Worm (Caenorhabditis elegans) whole organism, mixed stage, embryonic: ENCODE measurements around the gene R09E10.5.

Source experiments
- M03D4.4 ChIP-seq: sonication (generic microtip); optimal IDR thresholded peaks from 2 replicates; lab custom pipeline; 2017; ENCODE audit warnings: mild to moderate bottlenecking, missing genetic modification characterization, missing compliant biosample characterization
- bed-3 ChIP-seq: fragments of 200-800 bp; sonication (Bioruptor generic); optimal IDR thresholded peaks from 3 replicates; lab custom pipeline; 2018; ENCODE audit warnings: mild to moderate bottlenecking, missing genetic modification characterization, moderate library complexity, missing compliant biosample characterization
- blmp-1 ChIP-seq: fragments of 150-350 bp; optimal IDR thresholded peaks from 2 replicates; lab custom pipeline; 2014; ENCODE audit warnings: missing biosample characterization, missing genetic modification characterization
- ceh-39 ChIP-seq: fragments of 150-350 bp; optimal IDR thresholded peaks from 2 replicates; lab custom pipeline; 2014; ENCODE audit warnings: missing biosample characterization, missing genetic modification characterization
- ceh-43 ChIP-seq: fragments of 200-800 bp; sonication (Bioruptor generic); optimal IDR thresholded peaks from 2 replicates; lab custom pipeline; 2018; ENCODE audit warnings: mild to moderate bottlenecking, missing genetic modification characterization, moderate library complexity, missing compliant biosample characterization
- ceh-83 ChIP-seq: fragments of 200-800 bp; sonication (Bioruptor generic); optimal IDR thresholded peaks from 2 replicates; lab custom pipeline; 2018; ENCODE audit warnings: mild to moderate bottlenecking, missing genetic modification characterization, missing compliant biosample characterization
- ces-1 ChIP-seq: fragments of 150-350 bp; optimal IDR thresholded peaks from 2 replicates; lab custom pipeline; 2014; ENCODE audit warnings: missing biosample characterization, missing genetic modification reagents, missing genetic modification characterization
- cnd-1 ChIP-seq: fragments of 200-800 bp; sonication (Bioruptor generic); optimal IDR thresholded peaks from 2 replicates; lab custom pipeline; 2018; ENCODE audit warnings: mild to moderate bottlenecking, missing genetic modification characterization, missing compliant biosample characterization
- drap-1 ChIP-seq: fragments of 200-800 bp; sonication (Bioruptor generic); optimal IDR thresholded peaks from 3 replicates; lab custom pipeline; 2018; ENCODE audit warnings: mild to moderate bottlenecking, missing genetic modification characterization, missing compliant biosample characterization
- elt-1 ChIP-seq: sonication (generic microtip); optimal IDR thresholded peaks from 2 replicates; lab custom pipeline; 2017; ENCODE audit warnings: missing genetic modification characterization, mild to moderate bottlenecking, missing compliant biosample characterization, antibody characterized with exemption, moderate library complexity, borderline replicate concordance; ENCODE audit not compliant: insufficient read depth
- elt-3 ChIP-seq: fragments of 150-350 bp; optimal IDR thresholded peaks from 2 replicates; lab custom pipeline; 2014; ENCODE audit warnings: missing biosample characterization, missing genetic modification characterization
- flh-1 ChIP-seq: fragments of 200-800 bp; sonication (Bioruptor generic); optimal IDR thresholded peaks from 2 replicates; lab custom pipeline; 2018; ENCODE audit warnings: mild to moderate bottlenecking, missing genetic modification characterization, moderate library complexity, missing compliant biosample characterization
- hlh-1 ChIP-seq: fragments of 150-350 bp; optimal IDR thresholded peaks from 2 replicates; lab custom pipeline; 2014; ENCODE audit warnings: missing biosample characterization, missing genetic modification reagents, missing genetic modification characterization
- lin-13 ChIP-seq: fragments of 150-350 bp; optimal IDR thresholded peaks from 2 replicates; lab custom pipeline; 2014; ENCODE audit warnings: missing biosample characterization, missing genetic modification characterization
- lin-32 ChIP-seq: fragments of 200-800 bp; sonication (Bioruptor generic); optimal IDR thresholded peaks from 2 replicates; lab custom pipeline; 2018; ENCODE audit warnings: mild to moderate bottlenecking, missing genetic modification characterization, missing compliant biosample characterization
- lsy-2 ChIP-seq: fragments of 150-350 bp; optimal IDR thresholded peaks from 2 replicates; lab custom pipeline; 2014; ENCODE audit warnings: missing biosample characterization, missing genetic modification characterization
- mab-5 ChIP-seq: fragments of 150-350 bp; optimal IDR thresholded peaks from 2 replicates; lab custom pipeline; 2014; ENCODE audit warnings: missing biosample characterization, missing genetic modification characterization
- mep-1 ChIP-seq: fragments of 150-350 bp; optimal IDR thresholded peaks from 2 replicates; lab custom pipeline; 2017; ENCODE audit warnings: missing biosample characterization, missing genetic modification reagents, missing genetic modification characterization, inconsistent platforms
- mls-2 ChIP-seq: sonication (generic microtip); optimal IDR thresholded peaks from 2 replicates; lab custom pipeline; 2016; ENCODE audit warnings: mild to moderate bottlenecking, missing genetic modification characterization, moderate library complexity, missing compliant biosample characterization
- nhr-12 ChIP-seq: fragments of 150-350 bp; optimal IDR thresholded peaks from 2 replicates; lab custom pipeline; 2014; ENCODE audit warnings: missing biosample characterization, missing genetic modification characterization
- nhr-2 ChIP-seq: fragments of 150-350 bp; optimal IDR thresholded peaks from 2 replicates; lab custom pipeline; 2014; ENCODE audit warnings: missing biosample characterization, missing genetic modification characterization
- nhr-237 ChIP-seq: fragments of 150-350 bp; optimal IDR thresholded peaks from 2 replicates; lab custom pipeline; 2014; ENCODE audit warnings: missing biosample characterization, missing genetic modification characterization
- nhr-28 ChIP-seq: fragments of 150-350 bp; optimal IDR thresholded peaks from 2 replicates; lab custom pipeline; 2014; ENCODE audit warnings: missing biosample characterization, missing genetic modification characterization
- pha-4 ChIP-seq: fragments of 150-350 bp; optimal IDR thresholded peaks from 2 replicates; lab custom pipeline; 2018; ENCODE audit warnings: missing biosample characterization, missing genetic modification reagents, missing genetic modification characterization
- sem-2 ChIP-seq: fragments of 200-800 bp; sonication (Bioruptor generic); optimal IDR thresholded peaks from 2 replicates; lab custom pipeline; 2018; ENCODE audit warnings: mild to moderate bottlenecking, missing genetic modification characterization, missing compliant biosample characterization
- snpc-4 ChIP-seq: fragments of 150-350 bp; optimal IDR thresholded peaks from 2 replicates; lab custom pipeline; 2014; ENCODE audit warnings: missing biosample characterization, missing genetic modification characterization
- sptf-1 ChIP-seq: sonication (generic microtip); optimal IDR thresholded peaks from 2 replicates; lab custom pipeline; 2017; ENCODE audit warnings: mild to moderate bottlenecking, missing genetic modification characterization, moderate library complexity, missing compliant biosample characterization
- tbx-8 ChIP-seq: fragments of 200-800 bp; sonication (Bioruptor generic); optimal IDR thresholded peaks from 2 replicates; lab custom pipeline; 2018; ENCODE audit warnings: mild to moderate bottlenecking, missing genetic modification characterization, moderate library complexity, missing compliant biosample characterization
- unc-120 ChIP-seq: sonication (generic microtip); optimal IDR thresholded peaks from 2 replicates; lab custom pipeline; 2017; ENCODE audit warnings: missing genetic modification characterization, missing compliant biosample characterization; ENCODE audit not compliant: poor library complexity, severe bottlenecking
- unc-39 ChIP-seq: fragments of 150-350 bp; optimal IDR thresholded peaks from 2 replicates; lab custom pipeline; 2014; ENCODE audit warnings: missing biosample characterization, missing genetic modification characterization
- unc-62 ChIP-seq: fragments of 150-350 bp; optimal IDR thresholded peaks from 2 replicates; lab custom pipeline; 2014; ENCODE audit warnings: missing biosample characterization, missing genetic modification reagents, missing genetic modification characterization
- zip-8 ChIP-seq: fragments of 150-350 bp; optimal IDR thresholded peaks from 2 replicates; lab custom pipeline; 2014; ENCODE audit warnings: missing biosample characterization, missing genetic modification characterization
- ztf-11 ChIP-seq: fragments of 150-350 bp; optimal IDR thresholded peaks from 2 replicates; lab custom pipeline; 2014; ENCODE audit warnings: missing biosample characterization, missing genetic modification characterization

Gene R09E10.5

ce11 chrIV:10294030-10294429, 8.1 kb downstream of the R09E10.5 start, which contains the start of gene R09E10.6:
Gene R09E10.6 (minus strand): TSS chrIV:10294130.
- TF ChIP-seq tbx-8 (no peak), unc-39 (tag; lab: Kevin White, UChicago) (no peak), unc-120 (no peak), snpc-4 (tag; lab: Kevin White, UChicago) (no peak), nhr-28 (no peak), sptf-1 (tag; lab: Kevin White, UChicago) (no peak), bed-3 (GFP tag; lab: Kevin White, UChicago) (no peak), elt-3 (tag; lab: Kevin White, UChicago) (no peak), lin-32 (GFP tag; lab: Kevin White, UChicago) (no peak), ztf-11 (tag; lab: Kevin White, UChicago) (no peak)

DNA sequence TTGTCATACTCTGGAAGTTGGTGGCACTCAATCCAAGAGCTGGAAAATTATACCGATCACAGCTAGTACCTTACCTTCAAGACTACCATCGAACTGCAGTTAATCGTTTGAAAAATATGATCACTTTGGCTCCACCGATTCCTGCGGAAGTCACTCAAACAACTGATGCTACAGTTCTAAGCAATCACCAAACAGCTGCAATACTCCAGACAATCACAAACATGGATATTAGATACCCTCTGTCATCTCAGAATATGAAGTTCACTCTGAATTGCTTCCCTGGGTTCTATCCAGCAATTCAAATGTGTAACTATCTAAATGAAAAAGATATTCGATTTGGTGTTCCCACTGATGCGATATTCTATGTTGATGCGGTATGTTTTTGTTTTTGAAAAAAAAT, 13.5 kb downstream of the R09E10.5 start:
- no peak for TF ChIP-seq ceh-39 (tag; lab: Kevin White, UChicago)
- TF ChIP-seq nhr-12 (tag; lab: Kevin White, UChicago), result no peak
- TF ChIP-seq lsy-2 (tag; lab: Kevin White, UChicago), result no peak
- TF ChIP-seq pha-4 (tag; lab: Kevin White, UChicago), result no peak
- no peak for TF ChIP-seq blmp-1 (tag; lab: Kevin White, UChicago)
- TF ChIP-seq sptf-1 (tag; lab: Kevin White, UChicago), result no peak
- no peak for TF ChIP-seq elt-1 (tag; lab: Kevin White, UChicago)
- no peak for TF ChIP-seq lin-32 (GFP tag; lab: Kevin White, UChicago)
- no peak for TF ChIP-seq mls-2 (tag; lab: Kevin White, UChicago)
- TF ChIP-seq cnd-1, result no peak
- TF ChIP-seq unc-62 (GFP tag; lab: Kevin White, UChicago), result no peak
- TF ChIP-seq, all 35 proteins: peak for 0

ce11 chrIV:10286655-10287054, 15.4 kb downstream of the R09E10.5 start, which contains the start of gene ebax-1:
Gene ebax-1 (plus strand): TSS chrIV:10286955.
- TF ChIP-seq mep-1 (tag; lab: Kevin White, UChicago) (no peak), nhr-2 (tag; lab: Kevin White, UChicago) (no peak), nhr-28 (no peak), M03D4.4 (no peak), sem-2 (GFP tag; lab: Kevin White, UChicago) (no peak), mab-5 (tag; lab: Kevin White, UChicago) (no peak), hlh-1 (tag; lab: Kevin White, UChicago) (no peak), snpc-4 (tag; lab: Kevin White, UChicago) (no peak)

- TF ChIP-seq ceh-39 (tag; lab: Kevin White, UChicago), result no peak
- no peak for TF ChIP-seq drap-1
- no peak for TF ChIP-seq bed-3 (GFP tag; lab: Kevin White, UChicago)
- no peak for TF ChIP-seq sptf-1 (tag; lab: Kevin White, UChicago)
- no peak for TF ChIP-seq hlh-1 (tag; lab: Kevin White, UChicago)
- TF ChIP-seq lsy-2 (tag; lab: Kevin White, UChicago), result no peak
- TF ChIP-seq pha-4 (tag; lab: Kevin White, UChicago), result no peak
Observed at ce11 chrIV:10285328-10285727, 16.8 kb downstream of the R09E10.5 start.

- TF ChIP-seq lsy-2 (tag; lab: Kevin White, UChicago) (no peak), elt-3 (tag; lab: Kevin White, UChicago) (no peak), M03D4.4 (no peak), elt-1 (tag; lab: Kevin White, UChicago) (no peak), sem-2 (GFP tag; lab: Kevin White, UChicago) (no peak), lin-13 (no peak), nhr-237 (tag; lab: Kevin White, UChicago) (no peak), nhr-28 (no peak), mep-1 (tag; lab: Kevin White, UChicago) (peak; percentile 66), flh-1 (GFP tag; lab: Kevin White, UChicago) (no peak), ces-1 (no peak), ceh-39 (tag; lab: Kevin White, UChicago) (no peak), ztf-11 (tag; lab: Kevin White, UChicago) (no peak), ceh-43 (GFP tag; lab: Kevin White, UChicago) (no peak), sptf-1 (tag; lab: Kevin White, UChicago) (no peak), blmp-1 (tag; lab: Kevin White, UChicago) (no peak), lin-32 (GFP tag; lab: Kevin White, UChicago) (no peak), mls-2 (tag; lab: Kevin White, UChicago) (no peak), zip-8 (tag; lab: Kevin White, UChicago) (no peak), nhr-12 (tag; lab: Kevin White, UChicago) (no peak), nhr-2 (tag; lab: Kevin White, UChicago) (peak; percentile 18), unc-120 (peak; percentile 57), ceh-83 (GFP tag; lab: Kevin White, UChicago) (no peak)
Observed at ce11 chrIV:10284194-10284910, 17.8 kb downstream of the R09E10.5 start, which contains the start of gene rad-51. Gene rad-51 (minus strand): TSS chrIV:10284244.
